Fruit fly (Drosophila melanogaster) whole organism, embryonic: ENCODE results near the gene dmrt11E.
A peak's percentile ranks its signal among the peaks of the same experiment; 100 is the strongest.

Experiments used
- Adf1 ChIP-seq: fragments of 200-800 bp; sonication (Bioruptor generic); IDR thresholded peaks from 2 replicates; pipeline ENCODE4 v1.3.6; 2022; ENCODE audit warnings: missing biosample characterization, missing genetic modification characterization
- Asciz ChIP-seq: fragments of 200-800 bp; sonication (Bioruptor generic); optimal IDR thresholded peaks from 2 replicates; lab custom pipeline; 2017; ENCODE audit warnings: missing biosample characterization, mild to moderate bottlenecking, missing genetic modification characterization, missing genetic modification reagents
- Atf3 ChIP-seq: fragments of 200-800 bp; sonication (Bioruptor generic); optimal IDR thresholded peaks from 3 replicates; lab custom pipeline; 2016; ENCODE audit warnings: missing biosample characterization, missing genetic modification characterization
- BEAF-32 ChIP-seq: fragments of 200-800 bp; sonication (Bioruptor generic); optimal IDR thresholded peaks from 3 replicates; lab custom pipeline; 2017; ENCODE audit warnings: missing biosample characterization, missing genetic modification characterization, mild to moderate bottlenecking, moderate library complexity, missing genetic modification reagents
- Bdp1 ChIP-seq: fragments of 200-800 bp; sonication (Bioruptor generic); optimal IDR thresholded peaks from 3 replicates; lab custom pipeline; 2016; ENCODE audit warnings: missing biosample characterization, missing genetic modification characterization
- CG10462 ChIP-seq: fragments of 200-800 bp; sonication (Bioruptor generic); optimal IDR thresholded peaks from 2 replicates; lab custom pipeline; 2016; ENCODE audit warnings: missing biosample characterization, missing genetic modification characterization
- CG11504 ChIP-seq: fragments of 200-800 bp; sonication (Bioruptor generic); optimal IDR thresholded peaks from 3 replicates; lab custom pipeline; 2019; ENCODE audit warnings: missing biosample characterization, mild to moderate bottlenecking, missing genetic modification characterization, moderate library complexity
- CG11695 ChIP-seq: fragments of 200-800 bp; sonication (Bioruptor generic); IDR thresholded peaks from 3 replicates; pipeline ENCODE4 v1.3.6; 2022; ENCODE audit warnings: missing biosample characterization, missing genetic modification characterization
- CG12155 ChIP-seq: fragments of 200-800 bp; sonication (Bioruptor generic); optimal IDR thresholded peaks from 3 replicates; lab custom pipeline; 2016; ENCODE audit warnings: missing biosample characterization, missing genetic modification characterization
- CG1233 ChIP-seq: fragments of 200-800 bp; sonication (Bioruptor generic); optimal IDR thresholded peaks from 4 replicates; lab custom pipeline; 2018; ENCODE audit warnings: missing biosample characterization, mild to moderate bottlenecking, missing genetic modification characterization
- CG14441 ChIP-seq: fragments of 200-800 bp; sonication (Bioruptor generic); IDR thresholded peaks from 2 replicates; pipeline ENCODE4 v1.3.6; 2022; ENCODE audit warnings: missing biosample characterization, missing genetic modification characterization
- CG1529 ChIP-seq: fragments of 200-800 bp; sonication (Bioruptor generic); optimal IDR thresholded peaks from 3 replicates; lab custom pipeline; 2018; ENCODE audit warnings: missing biosample characterization, missing genetic modification characterization
- CG3163 ChIP-seq: fragments of 200-800 bp; sonication (Bioruptor generic); optimal IDR thresholded peaks from 3 replicates; lab custom pipeline; 2016; ENCODE audit warnings: missing biosample characterization, missing genetic modification characterization
- CG32772 ChIP-seq: fragments of 200-800 bp; sonication (Bioruptor generic); IDR thresholded peaks from 2 replicates; pipeline ENCODE4 v1.3.6; 2022; ENCODE audit warnings: missing biosample characterization, missing genetic modification characterization
- CG3995 ChIP-seq: fragments of 200-800 bp; sonication (Bioruptor generic); optimal IDR thresholded peaks from 3 replicates; lab custom pipeline; 2016; ENCODE audit warnings: missing biosample characterization, missing genetic modification characterization
- CG4730 ChIP-seq: fragments of 200-800 bp; sonication (Bioruptor generic); IDR thresholded peaks from 2 replicates; pipeline ENCODE4 v1.3.6; 2022; ENCODE audit warnings: missing biosample characterization, missing genetic modification characterization
- CG5245 ChIP-seq: fragments of 200-800 bp; sonication (Bioruptor generic); optimal IDR thresholded peaks from 3 replicates; lab custom pipeline; 2016; ENCODE audit warnings: missing biosample characterization, missing genetic modification characterization
- E2f2 ChIP-seq: fragments of 200-800 bp; sonication (Bioruptor generic); IDR thresholded peaks from 2 replicates; pipeline ENCODE4 v1.3.6; 2022; ENCODE audit warnings: missing biosample characterization, missing genetic modification characterization
- H2.0 ChIP-seq: fragments of 200-800 bp; sonication (Bioruptor generic); IDR thresholded peaks from 2 replicates; pipeline ENCODE4 v1.3.6; 2022; ENCODE audit warnings: missing biosample characterization, missing genetic modification characterization
- HLH3B ChIP-seq: fragments of 200-800 bp; sonication (Bioruptor generic); IDR thresholded peaks from 2 replicates; pipeline ENCODE4 v1.3.6; 2022; ENCODE audit warnings: missing biosample characterization, missing genetic modification characterization
- Hr3 ChIP-seq: fragments of 200-800 bp; sonication (Bioruptor generic); optimal IDR thresholded peaks from 3 replicates; lab custom pipeline; 2016; ENCODE audit warnings: missing biosample characterization, missing genetic modification characterization
- Max ChIP-seq: fragments of 200-800 bp; sonication (Bioruptor generic); optimal IDR thresholded peaks from 2 replicates; lab custom pipeline; 2016; ENCODE audit warnings: missing biosample characterization, mild to moderate bottlenecking, missing genetic modification characterization
- Mes4 ChIP-seq: fragments of 200-800 bp; sonication (Bioruptor generic); optimal IDR thresholded peaks from 2 replicates; lab custom pipeline; 2016; ENCODE audit warnings: missing biosample characterization, missing genetic modification characterization
- NC2α ChIP-seq: fragments of 200-800 bp; sonication (Bioruptor generic); optimal IDR thresholded peaks from 2 replicates; lab custom pipeline; 2016; ENCODE audit warnings: missing biosample characterization, missing genetic modification characterization
- Neu2 ChIP-seq: fragments of 200-800 bp; sonication (Bioruptor generic); optimal IDR thresholded peaks from 3 replicates; lab custom pipeline; 2016; ENCODE audit warnings: missing biosample characterization, missing genetic modification characterization, borderline replicate concordance
- Ptx1 ChIP-seq: fragments of 200-800 bp; sonication (Bioruptor generic); IDR thresholded peaks from 2 replicates; pipeline ENCODE4 v1.3.6; 2022; ENCODE audit warnings: missing biosample characterization, missing genetic modification characterization
- Sry-δ ChIP-seq: fragments of 200-800 bp; sonication (Bioruptor generic); optimal IDR thresholded peaks from 2 replicates; lab custom pipeline; 2016; ENCODE audit warnings: missing biosample characterization, missing genetic modification characterization
- Tbp ChIP-seq: fragments of >200 bp; optimal IDR thresholded peaks from 2 replicates; lab custom pipeline; 2018; ENCODE audit warnings: missing biosample characterization, missing genetic modification characterization
- bowl ChIP-seq: fragments of 200-800 bp; sonication (Bioruptor generic); IDR thresholded peaks from 2 replicates; pipeline ENCODE4 v1.3.6; 2022; ENCODE audit warnings: missing biosample characterization, missing genetic modification characterization
- bsh ChIP-seq, 2 experiments: fragments of 200-800 bp; sonication (Bioruptor generic); optimal IDR thresholded peaks; 2 replicates each; lab custom pipeline; 2017 to 2018; ENCODE audit warnings: mild to moderate bottlenecking in 2 of 2, missing biosample characterization in 2 of 2, missing genetic modification characterization in 2 of 2, moderate library complexity in 1 of 2
- disco-r ChIP-seq: fragments of 200-800 bp; sonication (Bioruptor generic); optimal IDR thresholded peaks from 2 replicates; lab custom pipeline; 2016; ENCODE audit warnings: missing biosample characterization, missing genetic modification characterization
- dm ChIP-seq: fragments of 200-800 bp; sonication (Bioruptor generic); optimal IDR thresholded peaks from 3 replicates; lab custom pipeline; 2016; ENCODE audit warnings: missing biosample characterization, missing genetic modification characterization
- gce ChIP-seq: fragments of 200-800 bp; sonication (Bioruptor generic); IDR thresholded peaks from 3 replicates; pipeline ENCODE4 v1.3.6; 2022; ENCODE audit warnings: missing biosample characterization, missing genetic modification characterization
- gem ChIP-seq: fragments of 200-800 bp; sonication (Bioruptor generic); optimal IDR thresholded peaks from 2 replicates; lab custom pipeline; 2019; ENCODE audit warnings: missing biosample characterization, mild to moderate bottlenecking, missing genetic modification characterization, moderate library complexity
- hkb ChIP-seq, 2 experiments: fragments of 200-800 bp in 1 of 2; fragments of >200 bp in 1 of 2; sonication (Bioruptor generic) in 1 of 2; IDR thresholded peaks in 1 of 2; optimal IDR thresholded peaks in 1 of 2; 2 replicates each; pipeline versions ENCODE4 v1.3.6 to Lab custom; 2017 to 2022; ENCODE audit warnings: missing biosample characterization in 1 of 2, missing genetic modification characterization in 1 of 2
- jumu ChIP-seq: fragments of 200-800 bp; sonication (Bioruptor generic); optimal IDR thresholded peaks from 3 replicates; lab custom pipeline; 2016; ENCODE audit warnings: missing biosample characterization, missing genetic modification characterization
- klu ChIP-seq: fragments of 200-800 bp; sonication (Bioruptor generic); IDR thresholded peaks from 2 replicates; pipeline ENCODE4 v1.3.6; 2022; ENCODE audit warnings: missing biosample characterization, missing genetic modification characterization
- lab ChIP-seq: fragments of 200-800 bp; sonication (Bioruptor generic); optimal IDR thresholded peaks from 3 replicates; lab custom pipeline; 2017; ENCODE audit warnings: missing biosample characterization, missing genetic modification characterization, mild to moderate bottlenecking, moderate library complexity, missing genetic modification reagents
- mld ChIP-seq: fragments of 200-800 bp; sonication (Bioruptor generic); IDR thresholded peaks from 3 replicates; pipeline ENCODE4 v1.3.6; 2022; ENCODE audit warnings: missing biosample characterization, missing genetic modification characterization; ENCODE audit not compliant: partially characterized antibody
- otp ChIP-seq: fragments of 200-800 bp; sonication (Bioruptor generic); IDR thresholded peaks from 3 replicates; pipeline ENCODE4, ENCODE4 v1.3.6; 2022; ENCODE audit warnings: missing biosample characterization, missing genetic modification characterization
- row ChIP-seq: fragments of 200-800 bp; sonication (Bioruptor generic); IDR thresholded peaks from 3 replicates; pipeline ENCODE4 v1.3.6; 2022; ENCODE audit warnings: missing biosample characterization, missing genetic modification characterization
- sd ChIP-seq: fragments of 200-800 bp; sonication (Bioruptor generic); optimal IDR thresholded peaks from 3 replicates; lab custom pipeline; 2018; ENCODE audit warnings: missing biosample characterization, mild to moderate bottlenecking, missing genetic modification characterization, moderate library complexity
- sima ChIP-seq: fragments of 200-800 bp; sonication (Bioruptor generic); optimal IDR thresholded peaks from 2 replicates; lab custom pipeline; 2016; ENCODE audit warnings: missing biosample characterization, missing genetic modification characterization
- sna ChIP-seq: fragments of 200-800 bp; sonication (Bioruptor generic); IDR thresholded peaks from 2 replicates; pipeline ENCODE4 v1.3.6; 2022; ENCODE audit warnings: missing biosample characterization, missing genetic modification characterization; ENCODE audit not compliant: partially characterized antibody
- vvl ChIP-seq: fragments of 200-800 bp; sonication (Bioruptor generic); IDR thresholded peaks from 2 replicates; pipeline ENCODE4 v1.3.6; 2022; ENCODE audit warnings: missing biosample characterization, missing genetic modification characterization
- z ChIP-seq: fragments of 200-800 bp; sonication (Bioruptor generic); IDR thresholded peaks from 3 replicates; pipeline ENCODE4 v1.3.6; 2022; ENCODE audit warnings: missing biosample characterization, missing genetic modification characterization
- zen2 ChIP-seq: fragments of 200-800 bp; sonication (Bioruptor generic); IDR thresholded peaks from 3 replicates; pipeline ENCODE4 v1.3.6; 2022; ENCODE audit warnings: missing biosample characterization, missing genetic modification characterization; ENCODE audit not compliant: partially characterized antibody
- zfh1 ChIP-seq: fragments of 200-800 bp; sonication (Bioruptor generic); IDR thresholded peaks from 3 replicates; pipeline ENCODE4 v1.3.6; 2022; ENCODE audit warnings: missing biosample characterization, missing genetic modification characterization

dmrt11E gene

dm6 chrX:13403962-13404830 lies 36.2 kb downstream of the dmrt11E start, which contains the start of gene GstT4 (continued):
- TF ChIP-seq BEAF-32 (GFP tag; lab: Kevin White, UChicago) (no peak), Bdp1 (GFP tag; lab: Kevin White, UChicago) (no peak), CG1529 (peak; percentile 4), disco-r (GFP tag; lab: Kevin White, UChicago) (peak; percentile 3), E2f2 (GFP tag; lab: Robert Waterston, UW) (peak; percentile 22; the same call in 1 of the 2 replicates), CG10462 (no peak), CG32772 (GFP tag; lab: Robert Waterston, UW) (peak; percentile 86), sd (peak; percentile 4), Adf1 (GFP tag; lab: Robert Waterston, UW) (peak; percentile 96), Tbp (GFP tag; lab: Kevin White, UChicago) (no peak), Neu2 (GFP tag; lab: Kevin White, UChicago) (no peak), gce (GFP tag; lab: Robert Waterston, UW) (no peak), jumu (GFP tag; lab: Kevin White, UChicago) (peak; percentile 40), NC2α (peak; percentile 6), sima (GFP tag; lab: Kevin White, UChicago) (no peak), zfh1 (peak; percentile 60; the same call in 2 of the 3 replicates), vvl (peak; percentile 77), CG11504 (peak; percentile 64), hkb (optimal IDR thresholded peaks at IDR 0.05; lab: Kevin White, UChicago) (no peak), hkb (GFP tag; IDR thresholded peaks at IDR 0.05; lab: Robert Waterston, UW) (peak; percentile 73), sna (GFP tag; lab: Robert Waterston, UW) (no peak), gem (tag; lab: Kevin White, UChicago) (peak; percentile 52), row (GFP tag; lab: Robert Waterston, UW) (peak; percentile 90), CG4730 (no peak), CG1233 (GFP tag; lab: Kevin White, UChicago) (peak; percentile 10), CG11695 (GFP tag; lab: Robert Waterston, UW) (0 out of 3 replicates have a peak, but pooled peaks have one; percentile 28), zen2 (0 out of 3 replicates have a peak, but pooled peaks have one; percentile 20), CG14441 (GFP tag; lab: Robert Waterston, UW) (peak; percentile 6; the same call in 1 of the 2 replicates), Mes4 (peak; percentile 22), z (no peak), HLH3B (peak; percentile 44; the same call in 1 of the 2 replicates), klu (no peak), CG5245 (no peak), mld (GFP tag; lab: Robert Waterston, UW) (no peak), Atf3 (GFP tag; lab: Kevin White, UChicago) (peak; percentile 7), dm (GFP tag; lab: Kevin White, UChicago) (peak; percentile 37), bowl (GFP tag; lab: Robert Waterston, UW) (no peak), lab (GFP tag; lab: Kevin White, UChicago) (peak; percentile 2), bsh (GFP tag; optimal IDR thresholded peaks at IDR 0.05; lab: Kevin White, UChicago) (peak; percentile 4 to 94), Asciz (no peak), Sry-δ (GFP tag; lab: Kevin White, UChicago) (peak; percentile 27), H2.0 (GFP tag; lab: Robert Waterston, UW) (0 out of 2 replicates have a peak, but pooled peaks have one; percentile 39), CG3163 (GFP tag; lab: Kevin White, UChicago) (peak; percentile 18), otp (GFP tag; lab: Robert Waterston, UW) (0 out of 3 replicates have a peak, but pooled peaks have one; percentile 34), CG12155 (GFP tag; lab: Kevin White, UChicago) (peak; percentile 36), Ptx1 (peak; percentile 32; the same call in 1 of the 2 replicates), Max (GFP tag; lab: Kevin White, UChicago) (no peak), CG3995 (peak; percentile 10), Hr3 (peak; percentile 42)
